Worm (Caenorhabditis elegans): ENCODE measurements around the gene gfrp-1.

Gene gfrp-1

DNA sequence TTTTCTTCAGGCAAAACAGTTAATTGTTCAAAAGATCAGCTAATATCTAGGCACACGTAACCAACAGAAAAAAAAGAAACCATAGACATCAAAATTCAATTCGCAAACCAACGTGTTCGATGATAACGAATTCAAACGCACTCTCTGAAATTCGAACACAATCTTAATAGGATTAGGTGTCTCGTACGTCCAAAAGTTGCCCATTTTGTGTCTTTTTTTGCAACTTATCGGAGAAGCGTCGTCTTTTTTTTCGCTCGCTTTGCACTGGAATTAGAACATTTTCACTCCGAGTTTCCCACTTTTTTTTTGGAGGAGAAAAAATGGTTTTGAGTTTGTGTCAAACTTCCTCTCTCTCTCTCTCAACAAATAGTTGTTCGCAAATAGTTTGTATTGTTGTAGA is 14.3 kb upstream of the gfrp-1 start:
- TF ChIP-seq R02D3.7 (tag; optimal IDR thresholded peaks at IDR 0.05) (no peak), lin-13 (GFP tag; optimal IDR thresholded peaks at IDR 0.05) (no peak), snpc-1.2 (GFP tag; IDR thresholded peaks at IDR 0.05) (no peak), dmd-8 (GFP tag; IDR thresholded peaks at IDR 0.05) (no peak), daf-19 (GFP tag; conservative IDR thresholded peaks at IDR 0.05) (no peak), dmd-6 (GFP tag; IDR thresholded peaks at IDR 0.05) (peak; percentile 69)

DNA sequence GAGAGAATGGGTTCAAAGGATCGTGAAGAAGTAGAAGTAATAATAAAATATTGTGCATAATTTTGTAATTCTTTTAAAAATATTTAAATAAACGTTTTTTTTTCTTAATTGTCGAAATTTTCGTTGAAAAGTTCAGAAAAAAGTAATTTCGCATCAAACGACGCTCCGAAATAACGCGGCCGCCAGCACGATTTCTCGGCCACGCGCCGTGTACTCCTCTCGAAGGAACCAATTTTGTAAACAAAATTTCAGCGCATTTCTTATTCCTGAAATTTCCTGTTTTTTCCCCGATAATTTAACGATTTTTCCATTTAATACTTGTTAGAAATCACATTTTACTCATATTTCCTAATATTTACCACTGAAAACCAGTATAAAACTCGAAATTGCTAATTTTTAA is 11.4 kb upstream of the gfrp-1 start, which contains the start of gene Y38C1AA.12:
Gene Y38C1AA.12, plus strand, starts transcription at position 211 of the 400 bp plus-strand sequence.
- TF ChIP-seq tra-1 (GFP tag; IDR thresholded peaks at IDR 0.05) (0 out of 2 replicates have a peak, but pooled peaks have one; percentile 47), dmd-9 (GFP tag; IDR thresholded peaks at IDR 0.05) (peak; percentile 91), unc-130 (GFP tag; optimal IDR thresholded peaks at IDR 0.05) (peak; percentile 90), Y48G9A.11 (GFP tag; IDR thresholded peaks at IDR 0.05) (peak; percentile 98), dpl-1 (GFP tag; optimal IDR thresholded peaks at IDR 0.05) (peak; percentile 75), daf-16 (GFP tag; optimal IDR thresholded peaks at IDR 0.05) (peak; percentile 51 to 62), daf-16 (tag; optimal IDR thresholded peaks at IDR 0.05) (peak; percentile 74), spr-1 (tag; optimal IDR thresholded peaks at IDR 0.05) (no peak), sdz-12 (GFP tag; optimal IDR thresholded peaks at IDR 0.05) (peak; percentile 80), nhr-42 (GFP tag; IDR thresholded peaks at IDR 0.05) (no peak), hlh-11 (tag; optimal IDR thresholded peaks at IDR 0.05) (no peak), duxl-1 (tag; optimal IDR thresholded peaks at IDR 0.05; ENCODE audit: poor library complexity) (peak; percentile 56), lsy-2 (tag; optimal IDR thresholded peaks at IDR 0.05) (peak in 1 of 2 experiments; percentile 85), pha-4 (GFP tag; IDR thresholded peaks at IDR 0.05) (peak; percentile 30; the same call in 1 of the 2 replicates), pha-4 (tag; optimal IDR thresholded peaks at IDR 0.05) (no peak), nhr-237 (tag; optimal IDR thresholded peaks at IDR 0.05) (no peak), lim-7 (GFP tag; IDR thresholded peaks at IDR 0.05) (no peak), mdl-1 (tag; optimal IDR thresholded peaks at IDR 0.05) (no peak), zfp-3 (GFP tag; conservative IDR thresholded peaks at IDR 0.05) (peak; percentile 67; the same call in 1 of the 2 replicates), dmd-6 (GFP tag; IDR thresholded peaks at IDR 0.05) (peak; percentile 84), nhr-6 (tag; optimal IDR thresholded peaks at IDR 0.05) (peak; percentile 72), F49E8.2 (tag; optimal IDR thresholded peaks at IDR 0.05; ENCODE audit: borderline replicate concordance) (peak; percentile 56), jun-1 (tag; optimal IDR thresholded peaks at IDR 0.05) (no peak), set-16 (GFP tag; IDR thresholded peaks at IDR 0.05) (no peak), ceh-44 (GFP tag; IDR thresholded peaks at IDR 0.05) (peak; percentile 58; the same call in 1 of the 2 replicates), mep-1 (tag; optimal IDR thresholded peaks at IDR 0.05) (peak; percentile 66), ztf-7 (tag; optimal IDR thresholded peaks at IDR 0.05) (peak; percentile 23), hmg-1.1 (GFP tag; IDR thresholded peaks at IDR 0.05) (0 out of 2 replicates have a peak, but pooled peaks have one; percentile 44), fkh-10 (GFP tag; optimal IDR thresholded peaks at IDR 0.05) (peak; percentile 53), daf-8 (GFP tag; IDR thresholded peaks at IDR 0.05) (no peak), nhr-102 (tag; optimal IDR thresholded peaks at IDR 0.05) (peak; percentile 57), hlh-30 (tag; optimal IDR thresholded peaks at IDR 0.05; ENCODE audit: insufficient read depth) (peak; percentile 37), rbr-2 (tag; optimal IDR thresholded peaks at IDR 0.05) (peak; percentile 70), daf-12 (tag; optimal IDR thresholded peaks at IDR 0.05) (no peak), nhr-76 (tag; optimal IDR thresholded peaks at IDR 0.05) (no peak), hif-1 (tag; optimal IDR thresholded peaks at IDR 0.05) (peak in 1 of 2 experiments; percentile 92), mes-2 (tag; optimal IDR thresholded peaks at IDR 0.05; ENCODE audit: poor library complexity, severe bottlenecking) (peak; percentile 99), T20F7.1 (GFP tag; optimal IDR thresholded peaks at IDR 0.05) (peak; percentile 98), dve-1 (tag; optimal IDR thresholded peaks at IDR 0.05; ENCODE audit: insufficient read depth) (peak; percentile 57), madf-9 (GFP tag; conservative IDR thresholded peaks at IDR 0.05) (peak; percentile 67), zip-11 (GFP tag; IDR thresholded peaks at IDR 0.05) (no peak), lin-1 (GFP tag; IDR thresholded peaks at IDR 0.05) (peak; percentile 22; the same call in 1 of the 2 replicates), ctbp-1 (GFP tag; IDR thresholded peaks at IDR 0.05) (0 out of 2 replicates have a peak, but pooled peaks have one; percentile 18), ZK337.2 (GFP tag; IDR thresholded peaks at IDR 0.05) (peak; percentile 95)
